Worm (Caenorhabditis elegans): Measurements from ENCODE around the gene shpk-1.

The shpk-1 gene

ce11 chrIII:13643534-13643933, 35.7 kb downstream of the shpk-1 start, which contains the start of the genes drr-2 and set-16 (continued):
- peak; percentile 87 for TF ChIP-seq ztf-28 (GFP tag; IDR thresholded peaks at IDR 0.05)
- TF ChIP-seq ceh-40 (GFP tag; IDR thresholded peaks at IDR 0.05): no peak
- TF ChIP-seq Y67H2A.10 (GFP tag; conservative IDR thresholded peaks at IDR 0.05): peak; percentile 90
- peak; percentile 91 for TF ChIP-seq F33H1.4 (GFP tag; IDR thresholded peaks at IDR 0.05)
- TF ChIP-seq F57A8.1 (GFP tag; optimal IDR thresholded peaks at IDR 0.05): peak; percentile 46
- TF ChIP-seq nfya-1 (tag; optimal IDR thresholded peaks at IDR 0.05; ENCODE audit: borderline replicate concordance, insufficient read depth): no peak
- TF ChIP-seq him-1 (tag; optimal IDR thresholded peaks at IDR 0.05): peak; percentile 56
- TF ChIP-seq egrh-3 (GFP tag; IDR thresholded peaks at IDR 0.05): peak; percentile 71
- TF ChIP-seq ceh-79 (tag; optimal IDR thresholded peaks at IDR 0.05): peak; percentile 96
- peak; percentile 95 for TF ChIP-seq Y56A3A.18 (GFP tag; IDR thresholded peaks at IDR 0.05)
- TF ChIP-seq F10E7.11 (tag; optimal IDR thresholded peaks at IDR 0.05): peak; percentile 58
- peak; percentile 92; the same call in 1 of the 2 replicates for TF ChIP-seq cebp-2 (GFP tag; IDR thresholded peaks at IDR 0.05)
- peak; percentile 27 for TF ChIP-seq T07F8.4 (tag; optimal IDR thresholded peaks at IDR 0.05)
- TF ChIP-seq bed-2 (GFP tag; IDR thresholded peaks at IDR 0.05): peak; percentile 80; the same call in 1 of the 2 replicates
- peak; percentile 87 for TF ChIP-seq attf-6 (GFP tag; IDR thresholded peaks at IDR 0.05)
- peak; percentile 70; the same call in 1 of the 2 replicates for TF ChIP-seq bed-1 (GFP tag; IDR thresholded peaks at IDR 0.05)
- TF ChIP-seq madf-6 (GFP tag; IDR thresholded peaks at IDR 0.05): peak; percentile 97
- TF ChIP-seq nhr-90 (tag; optimal IDR thresholded peaks at IDR 0.05): peak; percentile 87
- peak; percentile 95 for TF ChIP-seq F23B12.7 (tag; optimal IDR thresholded peaks at IDR 0.05; ENCODE audit: insufficient read depth)
- TF ChIP-seq mes-4 (tag; optimal IDR thresholded peaks at IDR 0.05): peak; percentile 71
- peak; percentile 82 for TF ChIP-seq tbp1 (GFP tag; optimal IDR thresholded peaks at IDR 0.05)
- TF ChIP-seq lag-1 (GFP tag; IDR thresholded peaks at IDR 0.05): 0 out of 2 replicates have a peak, but pooled peaks have one; percentile 76
- peak; percentile 98 for TF ChIP-seq K11D2.4 (GFP tag; IDR thresholded peaks at IDR 0.05)
- TF ChIP-seq snpc-4 (GFP tag; optimal IDR thresholded peaks at IDR 0.05): peak; percentile 63
- TF ChIP-seq snpc-4 (tag; optimal IDR thresholded peaks at IDR 0.05): peak; percentile 83 to 94 (median 86)
- peak; percentile 82 for TF ChIP-seq lsy-27 (tag; optimal IDR thresholded peaks at IDR 0.05; ENCODE audit: borderline replicate concordance, insufficient read depth)
- TF ChIP-seq mcd-1 (GFP tag; IDR thresholded peaks at IDR 0.05): peak; percentile 98
- TF ChIP-seq T26A5.8 (tag; optimal IDR thresholded peaks at IDR 0.05): peak; percentile 75
- peak; percentile 92 to 96 for TF ChIP-seq let-607 (tag; optimal IDR thresholded peaks at IDR 0.05)
- TF ChIP-seq aptf-2 (GFP tag; conservative IDR thresholded peaks at IDR 0.05): 0 out of 2 replicates have a peak, but pooled peaks have one; percentile 14
- peak; percentile 91; the same call in 1 of the 2 replicates for TF ChIP-seq nfya-2 (GFP tag; IDR thresholded peaks at IDR 0.05)
- TF ChIP-seq ekl-4 (GFP tag; IDR thresholded peaks at IDR 0.05): peak; percentile 99
- peak; percentile 95; the same call in 1 of the 2 replicates for TF ChIP-seq nhr-120 (GFP tag; IDR thresholded peaks at IDR 0.05)
- peak; percentile 99 for TF ChIP-seq nfyb-1 (GFP tag; IDR thresholded peaks at IDR 0.05)
- TF ChIP-seq B0035.1 (tag; optimal IDR thresholded peaks at IDR 0.05): peak; percentile 91
- TF ChIP-seq F39B2.1 (GFP tag; IDR thresholded peaks at IDR 0.05): peak; percentile 79; the same call in 1 of the 2 replicates
- TF ChIP-seq Y53G8AR.9 (GFP tag; conservative IDR thresholded peaks at IDR 0.05): peak; percentile 100
- peak; percentile 94 for TF ChIP-seq snpc-1.3 (tag; optimal IDR thresholded peaks at IDR 0.05; ENCODE audit: insufficient read depth)
- TF ChIP-seq ceh-27 (GFP tag; optimal IDR thresholded peaks at IDR 0.05): peak; percentile 99
- TF ChIP-seq sdz-38 (tag; optimal IDR thresholded peaks at IDR 0.05): no peak
- TF ChIP-seq K12H6.12 (tag; optimal IDR thresholded peaks at IDR 0.05): peak; percentile 99
- peak; percentile 98 for TF ChIP-seq chd-7 (tag; optimal IDR thresholded peaks at IDR 0.05)
- peak; percentile 94 for TF ChIP-seq snpc-3.4 (tag; optimal IDR thresholded peaks at IDR 0.05)
- TF ChIP-seq lir-1 (GFP tag; conservative IDR thresholded peaks at IDR 0.05): peak; percentile 98
- TF ChIP-seq Y79H2A.3 (GFP tag; conservative IDR thresholded peaks at IDR 0.05): peak; percentile 96
- TF ChIP-seq ceh-91 (GFP tag; IDR thresholded peaks at IDR 0.05): peak; percentile 98
- TF ChIP-seq egl-18 (GFP tag; IDR thresholded peaks at IDR 0.05): peak; percentile 93

Data from whole organism, young adult.